Fruit fly (Drosophila melanogaster): Measurements from ENCODE around the gene Rsph1.

DNA sequence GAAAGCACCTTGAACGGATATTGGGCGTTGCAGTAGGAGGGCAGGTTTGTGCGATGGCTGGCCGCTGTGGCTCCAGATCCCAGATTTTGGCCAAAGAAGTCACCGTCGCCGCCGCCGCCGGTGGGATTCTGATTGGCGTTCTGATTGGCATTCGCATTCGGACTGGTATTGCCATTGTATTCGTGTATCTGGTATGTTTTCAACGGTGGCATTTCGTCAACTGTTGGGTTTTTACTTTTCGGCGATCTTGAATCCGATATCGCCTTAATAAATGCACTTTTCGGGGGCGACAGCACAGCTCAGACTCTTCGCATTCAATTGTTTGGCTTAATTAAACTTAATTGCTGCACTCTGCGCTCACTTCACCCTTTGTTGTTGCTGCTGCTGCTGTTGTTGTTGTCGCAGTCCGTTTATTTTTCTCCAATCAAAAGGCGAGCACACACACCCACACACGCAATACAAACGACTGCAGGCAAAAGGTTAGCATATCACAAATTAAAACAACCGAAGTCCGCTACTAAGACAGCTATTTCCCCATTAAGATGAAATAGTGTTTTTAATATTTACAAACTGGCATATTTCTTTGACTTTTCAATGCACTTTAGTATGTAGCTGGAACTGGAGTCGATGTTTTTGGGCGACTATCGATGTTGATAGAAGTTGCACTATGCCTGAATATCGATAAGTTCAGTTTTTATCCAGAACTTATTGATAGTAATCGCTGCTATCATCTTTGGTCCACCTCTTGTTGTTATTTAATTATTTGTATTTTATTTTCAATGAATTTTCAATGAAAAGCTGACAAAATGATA lies 36.2 kb downstream of the Rsph1 start, which contains the start of the genes CG9426 and mRF1:
- TF ChIP-seq Clk (GFP tag; optimal IDR thresholded peaks at IDR 0.05) (no peak), cic (GFP tag; optimal IDR thresholded peaks at IDR 0.05) (no peak), CG12768 (GFP tag; optimal IDR thresholded peaks at IDR 0.05) (peak; percentile 18), toe (GFP tag; optimal IDR thresholded peaks at IDR 0.05) (no peak), kay (GFP tag; ENCODE audit: borderline replicate concordance) (no peak), pad (GFP tag; optimal IDR thresholded peaks at IDR 0.05) (peak; percentile 24), cnc (optimal IDR thresholded peaks at IDR 0.05) (no peak), CG5204 (GFP tag; optimal IDR thresholded peaks at IDR 0.05) (no peak), CG33017 (tag; optimal IDR thresholded peaks at IDR 0.05) (peak; percentile 28), CG11617 (GFP tag; optimal IDR thresholded peaks at IDR 0.05) (peak; percentile 1), Hr96 (GFP tag; optimal IDR thresholded peaks at IDR 0.05) (no peak)

All from whole organism, adult.